Fruit fly (Drosophila melanogaster): ENCODE measurements around the gene bif.

Gene bif

dm6 chrX:11714529-11715262, 35.9 kb downstream of the bif start (continued):
- TF ChIP-seq CG10431 (GFP tag; optimal IDR thresholded peaks at IDR 0.05) (peak; percentile 8), CG12236 (GFP tag; optimal IDR thresholded peaks at IDR 0.05) (no peak), CG2116 (GFP tag; optimal IDR thresholded peaks at IDR 0.05) (no peak), CG11696 (GFP tag; IDR thresholded peaks at IDR 0.05) (0 out of 2 replicates have a peak, but pooled peaks have one; percentile 44), Oaz (GFP tag; IDR thresholded peaks at IDR 0.05) (peak; percentile 65), CG8089 (GFP tag; optimal IDR thresholded peaks at IDR 0.05) (peak; percentile 40), NC2α (GFP tag; optimal IDR thresholded peaks at IDR 0.05) (peak; percentile 64), CG6689 (GFP tag; IDR thresholded peaks at IDR 0.05) (peak; percentile 61), ken (GFP tag; IDR thresholded peaks at IDR 0.05) (peak; percentile 71; the same call in 2 of the 3 replicates), wdn (GFP tag; IDR thresholded peaks at IDR 0.05) (peak; percentile 59; the same call in 1 of the 2 replicates), fd102C (GFP tag; optimal IDR thresholded peaks at IDR 0.05) (no peak), pros (GFP tag; optimal IDR thresholded peaks at IDR 0.05) (peak; percentile 29), grau (tag; optimal IDR thresholded peaks at IDR 0.05) (peak; percentile 73), stwl (tag; optimal IDR thresholded peaks at IDR 0.05) (no peak), klu (GFP tag; IDR thresholded peaks at IDR 0.05) (no peak), CG6175 (GFP tag; IDR thresholded peaks at IDR 0.05) (peak; percentile 88), hth (optimal IDR thresholded peaks at IDR 0.05) (no peak), org-1 (GFP tag; optimal IDR thresholded peaks at IDR 0.05) (peak; percentile 71), peb (GFP tag; IDR thresholded peaks at IDR 0.05) (0 out of 2 replicates have a peak, but pooled peaks have one; percentile 21), Sox100B (GFP tag; optimal IDR thresholded peaks at IDR 0.05) (peak; percentile 43), CG2712 (tag; optimal IDR thresholded peaks at IDR 0.05) (peak; percentile 56), CG2202 (tag; optimal IDR thresholded peaks at IDR 0.05) (no peak), eve (GFP tag; optimal IDR thresholded peaks at IDR 0.05) (no peak), gt (GFP tag; IDR thresholded peaks at IDR 0.05) (0 out of 2 replicates have a peak, but pooled peaks have one; percentile 18), ERR (GFP tag; optimal IDR thresholded peaks at IDR 0.05) (no peak), ems (GFP tag; optimal IDR thresholded peaks at IDR 0.05) (peak; percentile 73), CG16779 (GFP tag; IDR thresholded peaks at IDR 0.05) (peak; percentile 72; the same call in 1 of the 2 replicates), cas (GFP tag; IDR thresholded peaks at IDR 0.05) (peak; percentile 41; the same call in 1 of the 2 replicates), CG3847 (GFP tag; IDR thresholded peaks at IDR 0.05) (peak; percentile 68), ranshi (GFP tag; IDR thresholded peaks at IDR 0.05) (peak; percentile 71; the same call in 1 of the 2 replicates), insv (GFP tag; optimal IDR thresholded peaks at IDR 0.05) (peak in 1 of 2 experiments; percentile 79), CG18764 (GFP tag; optimal IDR thresholded peaks at IDR 0.05) (no peak), CG10321 (GFP tag; IDR thresholded peaks at IDR 0.05) (peak; percentile 55), lbe (GFP tag; optimal IDR thresholded peaks at IDR 0.05) (peak; percentile 27), CG3065 (GFP tag; optimal IDR thresholded peaks at IDR 0.05) (no peak), ato (GFP tag; IDR thresholded peaks at IDR 0.05; ENCODE audit: partially characterized antibody) (peak; percentile 31; the same call in 1 of the 2 replicates), CG8924 (tag; optimal IDR thresholded peaks at IDR 0.05) (peak; percentile 73), MTF-1 (GFP tag; optimal IDR thresholded peaks at IDR 0.05; ENCODE audit: borderline replicate concordance) (no peak), CG13775 (GFP tag; optimal IDR thresholded peaks at IDR 0.05) (peak; percentile 59), Dll (GFP tag; IDR thresholded peaks at IDR 0.05; ENCODE audit: partially characterized antibody) (peak; percentile 34; the same call in 2 of the 4 replicates), CG5245 (GFP tag; optimal IDR thresholded peaks at IDR 0.05) (no peak), CG10366 (GFP tag; IDR thresholded peaks at IDR 0.05) (peak; percentile 58), gsb (GFP tag; IDR thresholded peaks at IDR 0.05) (no peak), Atf-2 (GFP tag; optimal IDR thresholded peaks at IDR 0.05) (peak; percentile 1), Elba2 (GFP tag; optimal IDR thresholded peaks at IDR 0.05) (no peak), CG4328 (GFP tag; optimal IDR thresholded peaks at IDR 0.05) (peak; percentile 39), CG4730 (GFP tag; IDR thresholded peaks at IDR 0.05) (peak; percentile 65), scrt (GFP tag; optimal IDR thresholded peaks at IDR 0.05) (peak; percentile 37), CG9215 (GFP tag; IDR thresholded peaks at IDR 0.05) (peak; percentile 69), br (optimal IDR thresholded peaks at IDR 0.05) (no peak)

Data from whole organism, embryonic.